Worm (Caenorhabditis elegans) whole organism, L4 larva: Measurements from ENCODE around the gene cyp-35A2.

Experiments used
- F37D6.2 ChIP-seq: sonication (generic microtip); optimal IDR thresholded peaks from 2 replicates; lab custom pipeline; 2016; ENCODE audit warnings: mild to moderate bottlenecking, missing genetic modification characterization, missing compliant biosample characterization
- R02D3.7 ChIP-seq: fragments of 150-350 bp; sonication (generic microtip); optimal IDR thresholded peaks from 3 replicates; lab custom pipeline; 2014; ENCODE audit warnings: missing biosample characterization, missing genetic modification characterization
- T20F7.1 ChIP-seq: fragments of 200-800 bp; sonication (Bioruptor generic); optimal IDR thresholded peaks from 2 replicates; lab custom pipeline; 2018; ENCODE audit warnings: mild to moderate bottlenecking, missing genetic modification characterization, missing compliant biosample characterization
- Y105C5A.15 ChIP-seq: fragments of 200-800 bp; sonication (Bioruptor generic); IDR thresholded peaks from 2 replicates; pipeline ENCODE4 v1.3.6; 2022; ENCODE audit warnings: missing genetic modification characterization, missing compliant biosample characterization
- Y48G9A.11 ChIP-seq: fragments of 200-800 bp; sonication (Bioruptor generic); IDR thresholded peaks from 2 replicates; pipeline ENCODE4 v1.3.6; 2022; ENCODE audit warnings: missing genetic modification reagents, missing genetic modification characterization, missing compliant biosample characterization
- ZK337.2 ChIP-seq: fragments of 200-800 bp; sonication (Bioruptor generic); IDR thresholded peaks from 2 replicates; pipeline ENCODE4 v1.3.6; 2022; ENCODE audit warnings: missing genetic modification reagents, missing genetic modification characterization, missing compliant biosample characterization
- ZK546.5 ChIP-seq, 2 experiments: sonication (generic microtip); optimal IDR thresholded peaks; 2 replicates each; lab custom pipeline; 2017; ENCODE audit warnings: missing biosample characterization in 2 of 2, missing genetic modification characterization in 2 of 2
- ama-1 ChIP-seq: fragments of 150-350 bp; optimal IDR thresholded peaks from 2 replicates; lab custom pipeline; 2014; ENCODE audit warnings: inconsistent platforms, mixed read lengths
- ceh-32 ChIP-seq: sonication (generic microtip); optimal IDR thresholded peaks from 2 replicates; lab custom pipeline; 2016; ENCODE audit warnings: mild to moderate bottlenecking, missing genetic modification characterization, missing compliant biosample characterization; ENCODE audit not compliant: poor library complexity
- ceh-62 ChIP-seq: sonication (generic microtip); optimal IDR thresholded peaks from 2 replicates; lab custom pipeline; 2017; ENCODE audit warnings: missing biosample characterization, missing genetic modification characterization
- ces-1 ChIP-seq: fragments of 150-350 bp; sonication (generic microtip); optimal IDR thresholded peaks from 4 replicates; lab custom pipeline; 2014; ENCODE audit warnings: missing biosample characterization, missing genetic modification reagents, missing genetic modification characterization
- daf-16 ChIP-seq, 3 experiments: sonication (generic microtip); optimal IDR thresholded peaks; 2 replicates each; lab custom pipeline; 2016 to 2017; ENCODE audit warnings: missing genetic modification characterization in 3 of 3, missing genetic modification reagents in 3 of 3, mild to moderate bottlenecking in 2 of 3, missing compliant biosample characterization in 2 of 3, missing biosample characterization in 1 of 3, moderate library complexity in 1 of 3
- daf-19 ChIP-seq: fragments of 200-800 bp; sonication (Bioruptor generic); conservative IDR thresholded peaks from 2 replicates; pipeline ENCODE4 v1.3.6; 2022; ENCODE audit warnings: missing genetic modification characterization, missing compliant biosample characterization
- dmd-6 ChIP-seq: fragments of 200-800 bp; sonication (Bioruptor generic); IDR thresholded peaks from 2 replicates; pipeline ENCODE4 v1.3.6; 2022; ENCODE audit warnings: missing genetic modification reagents, missing genetic modification characterization, missing compliant biosample characterization
- dpl-1 ChIP-seq: fragments of 150-350 bp; optimal IDR thresholded peaks from 2 replicates; lab custom pipeline; 2014; ENCODE audit warnings: missing biosample characterization, missing genetic modification reagents, missing genetic modification characterization
- fkh-10 ChIP-seq: fragments of 150-350 bp; optimal IDR thresholded peaks from 2 replicates; lab custom pipeline; 2014; ENCODE audit warnings: missing biosample characterization, missing genetic modification reagents, missing genetic modification characterization
- fos-1 ChIP-seq: fragments of 150-350 bp; optimal IDR thresholded peaks from 2 replicates; lab custom pipeline; 2014; ENCODE audit warnings: missing biosample characterization, missing genetic modification characterization
- hif-1 ChIP-seq, 2 experiments: sonication (generic microtip); optimal IDR thresholded peaks; 2 replicates each; lab custom pipeline; 2016 to 2017; ENCODE audit warnings: missing compliant biosample characterization in 2 of 2, missing genetic modification characterization in 2 of 2, missing genetic modification reagents in 2 of 2, missing genotype in 2 of 2, mild to moderate bottlenecking in 1 of 2
- hlh-11 ChIP-seq: fragments of 200-800 bp; sonication (Bioruptor generic); optimal IDR thresholded peaks from 2 replicates; lab custom pipeline; 2018; ENCODE audit warnings: mild to moderate bottlenecking, missing genetic modification characterization, missing compliant biosample characterization
- jun-1 ChIP-seq: fragments of 150-350 bp; optimal IDR thresholded peaks from 2 replicates; lab custom pipeline; 2014; ENCODE audit warnings: missing biosample characterization, missing genetic modification reagents, missing genetic modification characterization
- lim-7 ChIP-seq: fragments of 200-800 bp; sonication (Bioruptor generic); IDR thresholded peaks from 2 replicates; pipeline ENCODE4 v1.3.6; 2022; ENCODE audit warnings: missing genetic modification characterization, missing compliant biosample characterization
- lin-13 ChIP-seq: fragments of 150-350 bp; optimal IDR thresholded peaks from 2 replicates; lab custom pipeline; 2014; ENCODE audit warnings: missing biosample characterization, missing genetic modification reagents, missing genetic modification characterization
- lin-15B ChIP-seq: fragments of 150-350 bp; sonication (generic microtip); optimal IDR thresholded peaks from 3 replicates; lab custom pipeline; 2014; ENCODE audit warnings: missing biosample characterization, missing genetic modification characterization
- lir-3 ChIP-seq: sonication (generic microtip); optimal IDR thresholded peaks from 2 replicates; lab custom pipeline; 2016; ENCODE audit warnings: mild to moderate bottlenecking, missing genetic modification characterization, missing compliant biosample characterization
- madf-5 ChIP-seq, 2 experiments: fragments of 200-800 bp; sonication (Bioruptor generic); IDR thresholded peaks; 2 replicates each; pipeline ENCODE4 v1.3.6; 2022; ENCODE audit warnings: missing compliant biosample characterization in 2 of 2, missing genetic modification characterization in 2 of 2
- madf-9 ChIP-seq: fragments of 200-800 bp; sonication (Bioruptor generic); conservative IDR thresholded peaks from 2 replicates; pipeline ENCODE4 v1.3.6; 2022; ENCODE audit warnings: missing genetic modification reagents, missing genetic modification characterization, missing compliant biosample characterization
- mdt-29 ChIP-seq: fragments of 200-800 bp; sonication (Bioruptor generic); IDR thresholded peaks from 2 replicates; pipeline ENCODE4 v1.3.6; 2022; ENCODE audit warnings: missing genetic modification reagents, missing genetic modification characterization, missing compliant biosample characterization
- mes-2 ChIP-seq: sonication (generic microtip); optimal IDR thresholded peaks from 2 replicates; lab custom pipeline; 2016; ENCODE audit warnings: missing genotype, mild to moderate bottlenecking, missing genetic modification characterization, missing compliant biosample characterization; ENCODE audit not compliant: poor library complexity, severe bottlenecking
- nhr-10 ChIP-seq: fragments of 150-350 bp; optimal IDR thresholded peaks from 2 replicates; lab custom pipeline; 2014; ENCODE audit warnings: missing biosample characterization, missing genetic modification characterization
- nhr-111 ChIP-seq: fragments of 200-800 bp; sonication (Bioruptor generic); optimal IDR thresholded peaks from 2 replicates; lab custom pipeline; 2018; ENCODE audit warnings: mild to moderate bottlenecking, missing genetic modification characterization, missing compliant biosample characterization
- nhr-237 ChIP-seq: sonication (generic microtip); optimal IDR thresholded peaks from 2 replicates; lab custom pipeline; 2017; ENCODE audit warnings: missing biosample characterization, missing genetic modification characterization
- nhr-28 ChIP-seq: fragments of 150-350 bp; optimal IDR thresholded peaks from 2 replicates; lab custom pipeline; 2014; ENCODE audit warnings: missing biosample characterization, missing genetic modification characterization
- nhr-48 ChIP-seq: sonication (generic microtip); optimal IDR thresholded peaks from 2 replicates; lab custom pipeline; 2016; ENCODE audit warnings: mild to moderate bottlenecking, missing genetic modification characterization, missing compliant biosample characterization
- nhr-6 ChIP-seq: fragments of 150-350 bp; optimal IDR thresholded peaks from 2 replicates; lab custom pipeline; 2014; ENCODE audit warnings: missing biosample characterization, missing genetic modification characterization
- pha-4 ChIP-seq, 2 experiments: fragments of 150-350 bp in 1 of 2; fragments of 200-800 bp in 1 of 2; sonication (Bioruptor generic) in 1 of 2; IDR thresholded peaks in 1 of 2; optimal IDR thresholded peaks in 1 of 2; 2 replicates each; pipeline versions ENCODE4 v1.3.6 to Lab custom; 2014 to 2022; ENCODE audit warnings: missing genetic modification characterization in 2 of 2, missing genetic modification reagents in 2 of 2, missing biosample characterization in 1 of 2, missing compliant biosample characterization in 1 of 2
- pqm-1 ChIP-seq: sonication (generic microtip); optimal IDR thresholded peaks from 2 replicates; lab custom pipeline; 2017; ENCODE audit warnings: missing biosample characterization, missing genetic modification characterization
- snpc-1.2 ChIP-seq: fragments of 200-800 bp; sonication (Bioruptor generic); IDR thresholded peaks from 2 replicates; pipeline ENCODE4 v1.3.6; 2022; ENCODE audit warnings: missing genetic modification reagents, missing genetic modification characterization, missing compliant biosample characterization
- snpc-4 ChIP-seq: fragments of 150-350 bp; optimal IDR thresholded peaks from 2 replicates; lab custom pipeline; 2014; ENCODE audit warnings: missing biosample characterization, missing genetic modification characterization
- spr-3 ChIP-seq: fragments of 200-800 bp; sonication (Bioruptor generic); optimal IDR thresholded peaks from 2 replicates; lab custom pipeline; 2018; ENCODE audit warnings: mild to moderate bottlenecking, missing genetic modification characterization, missing compliant biosample characterization
- tra-1 ChIP-seq: fragments of 200-800 bp; sonication (Bioruptor generic); IDR thresholded peaks from 2 replicates; pipeline ENCODE4 v1.3.6; 2022; ENCODE audit warnings: missing genetic modification reagents, missing genetic modification characterization, missing compliant biosample characterization
- unc-130 ChIP-seq: sonication (generic microtip); optimal IDR thresholded peaks from 2 replicates; lab custom pipeline; 2016; ENCODE audit warnings: missing genetic modification reagents, missing genetic modification characterization, missing compliant biosample characterization
- unc-39 ChIP-seq: sonication (generic microtip); optimal IDR thresholded peaks from 2 replicates; lab custom pipeline; 2017; ENCODE audit warnings: missing biosample characterization, missing genetic modification characterization
- zag-1 ChIP-seq: fragments of 150-350 bp; optimal IDR thresholded peaks from 2 replicates; lab custom pipeline; 2014; ENCODE audit warnings: missing biosample characterization, missing genetic modification characterization
- zfp-2 ChIP-seq: sonication (generic microtip); optimal IDR thresholded peaks from 2 replicates; lab custom pipeline; 2016; ENCODE audit warnings: mild to moderate bottlenecking, missing genetic modification characterization, missing compliant biosample characterization
- zfp-3 ChIP-seq: fragments of 200-800 bp; sonication (Bioruptor generic); conservative IDR thresholded peaks from 2 replicates; pipeline ENCODE4 v1.3.6; 2022; ENCODE audit warnings: missing genetic modification reagents, missing genetic modification characterization, missing compliant biosample characterization
- zip-11 ChIP-seq: fragments of 200-800 bp; sonication (Bioruptor generic); IDR thresholded peaks from 2 replicates; pipeline ENCODE4 v1.3.6; 2022; ENCODE audit warnings: missing genetic modification characterization, missing compliant biosample characterization
- ztf-7 ChIP-seq: fragments of 150-350 bp; optimal IDR thresholded peaks from 2 replicates; lab custom pipeline; 2014; ENCODE audit warnings: missing biosample characterization, missing genetic modification characterization

The cyp-35A2 gene

DNA sequence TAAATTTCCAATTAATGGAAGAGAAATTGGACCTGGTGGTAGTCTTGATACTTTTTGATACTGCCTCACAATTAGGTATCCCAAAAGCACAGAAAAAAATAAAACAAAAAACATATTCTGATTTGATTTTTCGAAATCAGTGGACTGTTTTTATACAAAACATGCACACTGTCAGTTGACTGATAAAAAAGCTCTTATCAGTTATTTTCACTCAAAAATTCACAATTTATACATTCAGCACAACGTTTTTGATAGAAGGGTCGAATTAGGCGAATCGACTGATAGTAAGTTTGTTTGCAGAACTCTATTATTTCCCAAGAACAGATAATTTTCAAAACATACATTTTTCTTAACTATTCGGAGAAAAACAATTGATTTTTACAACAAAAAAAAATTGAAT lies at the start of gene cyp-35A2:
TSS of gene cyp-35A2 (minus strand) at position 124 of the 400 bp plus-strand sequence.
- TF ChIP-seq hlh-11 (tag; lab: Kevin White, UChicago) (peak; percentile 53), ceh-32 (tag; lab: Kevin White, UChicago) (no peak), nhr-111 (GFP tag; lab: Kevin White, UChicago) (no peak), pqm-1 (tag; lab: Kevin White, UChicago) (peak; percentile 52), lin-13 (GFP tag; lab: Kevin White, UChicago) (no peak), zfp-2 (no peak), nhr-237 (tag; lab: Kevin White, UChicago) (no peak), zip-11 (GFP tag; lab: Robert Waterston, UW) (no peak), T20F7.1 (GFP tag; lab: Kevin White, UChicago) (no peak), snpc-4 (no peak), madf-9 (GFP tag; lab: Robert Waterston, UW) (no peak), hif-1 (tag; optimal IDR thresholded peaks at IDR 0.05; lab: Kevin White, UChicago) (no peak), lin-15B (no peak), R02D3.7 (tag; lab: Kevin White, UChicago) (no peak), fos-1 (tag; lab: Kevin White, UChicago) (no peak), mes-2 (no peak), daf-16 (GFP tag; optimal IDR thresholded peaks at IDR 0.05; lab: Kevin White, UChicago) (no peak), daf-16 (tag; optimal IDR thresholded peaks at IDR 0.05; lab: Kevin White, UChicago) (peak; percentile 91), zag-1 (tag; lab: Kevin White, UChicago) (no peak), ZK546.5 (tag; optimal IDR thresholded peaks at IDR 0.05; lab: Kevin White, UChicago) (no peak), nhr-6 (tag; lab: Kevin White, UChicago) (no peak), dmd-6 (GFP tag; lab: Robert Waterston, UW) (peak; percentile 57; the same call in 1 of the 2 replicates), unc-130 (GFP tag; lab: Kevin White, UChicago) (no peak), nhr-28 (peak; percentile 71), F37D6.2 (no peak), ztf-7 (tag; lab: Kevin White, UChicago) (no peak), zfp-3 (GFP tag; lab: Robert Waterston, UW) (no peak), nhr-48 (tag; lab: Kevin White, UChicago) (no peak), ZK337.2 (GFP tag; lab: Robert Waterston, UW) (no peak)

DNA sequence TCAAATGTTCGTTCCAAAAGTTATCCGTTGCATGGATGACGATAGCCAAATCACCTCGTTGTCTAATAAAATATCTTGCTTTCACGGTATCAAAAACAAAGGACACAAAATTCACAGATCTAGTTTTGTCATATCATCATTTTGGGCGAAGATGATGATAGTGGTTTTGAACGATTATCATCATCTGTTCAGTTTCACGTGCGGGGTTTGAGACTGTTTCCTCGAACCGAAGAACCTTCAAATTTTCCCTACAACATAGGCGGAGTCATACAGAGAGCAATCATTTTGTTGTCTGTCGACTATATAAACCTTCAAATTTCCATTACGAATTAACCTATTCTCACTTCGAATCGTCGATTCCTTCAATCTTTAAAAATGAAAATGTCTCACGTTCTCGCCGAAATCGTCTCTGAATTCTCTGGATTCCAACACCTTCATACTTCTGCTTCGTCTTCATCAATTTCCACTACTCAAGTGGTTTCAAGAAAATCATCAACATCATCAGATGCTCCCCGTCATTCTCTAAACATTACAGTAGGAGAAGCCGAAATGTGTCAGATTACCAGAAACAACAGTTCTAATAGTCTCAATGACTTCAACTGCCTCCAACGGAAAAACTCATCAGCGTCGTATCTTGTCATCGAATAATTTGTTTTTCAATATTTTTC lies 49.3 kb upstream of the cyp-35A2 start, which contains the start of gene F18E3.11:
TSS of gene F18E3.11 (plus strand) at position 376 of the 668 bp plus-strand sequence.
- TF ChIP-seq tra-1 (GFP tag; lab: Robert Waterston, UW) (0 out of 2 replicates have a peak, but pooled peaks have one; percentile 29), dpl-1 (GFP tag; lab: Kevin White, UChicago) (no peak), unc-39 (tag; lab: Kevin White, UChicago) (no peak), snpc-1.2 (no peak), hif-1 (tag; optimal IDR thresholded peaks at IDR 0.05; lab: Kevin White, UChicago) (peak in 1 of 2 experiments; percentile 50), R02D3.7 (tag; lab: Kevin White, UChicago) (no peak), dmd-6 (GFP tag; lab: Robert Waterston, UW) (peak; percentile 23; the same call in 1 of the 2 replicates), nhr-237 (tag; lab: Kevin White, UChicago) (no peak), jun-1 (tag; lab: Kevin White, UChicago) (no peak), fkh-10 (no peak), ceh-62 (tag; lab: Kevin White, UChicago) (no peak), lim-7 (GFP tag; lab: Robert Waterston, UW) (no peak), fos-1 (tag; lab: Kevin White, UChicago) (no peak), spr-3 (GFP tag; lab: Kevin White, UChicago) (no peak), mdt-29 (GFP tag; lab: Robert Waterston, UW) (peak; percentile 75; the same call in 1 of the 2 replicates), nhr-10 (tag; lab: Kevin White, UChicago) (no peak), ztf-7 (tag; lab: Kevin White, UChicago) (no peak), mes-2 (no peak), nhr-111 (GFP tag; lab: Kevin White, UChicago) (no peak), Y105C5A.15 (no peak), lir-3 (tag; lab: Kevin White, UChicago) (no peak), nhr-48 (tag; lab: Kevin White, UChicago) (peak; percentile 76), ama-1 (peak; percentile 94), ces-1 (no peak), F37D6.2 (no peak), daf-19 (no peak), lin-15B (no peak), madf-5 (GFP tag; IDR thresholded peaks at IDR 0.05; lab: Robert Waterston, UW) (no peak), pha-4 (GFP tag; IDR thresholded peaks at IDR 0.05; lab: Robert Waterston, UW) (no peak), pha-4 (tag; optimal IDR thresholded peaks at IDR 0.05; lab: Kevin White, UChicago) (no peak), Y48G9A.11 (GFP tag; lab: Robert Waterston, UW) (no peak)
